Comparison of ENCODE assay signal across 5 worm cellular contexts in the genomic region with DNA sequence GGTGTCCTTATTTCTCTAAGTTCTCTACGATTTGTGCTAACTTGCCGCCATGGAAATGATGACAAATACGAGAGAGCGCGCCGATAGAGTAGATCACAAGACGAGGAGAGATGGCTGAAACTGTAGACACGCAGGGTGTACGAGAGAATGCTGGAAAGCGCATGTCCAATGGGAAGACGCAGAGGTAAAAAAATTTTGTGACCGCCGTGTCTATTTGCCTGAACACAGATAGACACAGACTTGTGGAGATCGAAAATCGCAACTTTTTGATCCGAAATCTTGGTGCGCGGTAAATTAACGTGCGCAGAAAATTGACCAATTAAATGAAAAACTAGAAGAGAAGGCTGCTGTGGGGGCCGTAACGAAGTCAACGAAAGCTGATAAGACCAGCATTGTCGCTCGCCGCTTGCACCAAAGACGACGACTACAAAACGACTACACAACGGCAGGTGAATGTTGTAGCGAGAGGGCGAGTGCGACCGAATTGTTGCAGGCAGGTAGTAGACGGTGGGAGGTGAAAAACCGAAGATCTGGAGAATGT.
A peak's percentile ranks its signal among the peaks of the same experiment; 100 is the strongest.
TF ChIP-seq lines count a peak whose summit lies in the region.

No protein-coding gene starts in this region.

TF ChIP-seq in whole organism, L1 larva, 84 proteins besides CTCF, POLR2A, EP300 and RAD21 (continued from another document and continues in another):
- TF ChIP-seq egl-27 (tag; optimal IDR thresholded peaks at IDR 0.05; lab: Kevin White, UChicago): peak in 1 of 2 experiments; percentile 79
- TF ChIP-seq nhr-77 (tag; optimal IDR thresholded peaks at IDR 0.05; lab: Kevin White, UChicago): peak; percentile 92
- TF ChIP-seq snpc-4 (tag; optimal IDR thresholded peaks at IDR 0.05; lab: Kevin White, UChicago): peak; percentile 54
- TF ChIP-seq aha-1 (tag; optimal IDR thresholded peaks at IDR 0.05; lab: Kevin White, UChicago): peak; percentile 53
- peak; percentile 50 for TF ChIP-seq mep-1 (tag; optimal IDR thresholded peaks at IDR 0.05; lab: Kevin White, UChicago)
- TF ChIP-seq jun-1 (tag; optimal IDR thresholded peaks at IDR 0.05; lab: Kevin White, UChicago): peak; percentile 78
- TF ChIP-seq lin-15B (tag; optimal IDR thresholded peaks at IDR 0.05; lab: Kevin White, UChicago): no peak
- TF ChIP-seq fkh-8 (tag; optimal IDR thresholded peaks at IDR 0.05; lab: Kevin White, UChicago): peak; percentile 83
- TF ChIP-seq ama-1 (optimal IDR thresholded peaks at IDR 0.05; lab: Kevin White, UChicago): no peak
- peak; percentile 47 for TF ChIP-seq lir-3 (tag; optimal IDR thresholded peaks at IDR 0.05; lab: Kevin White, UChicago; ENCODE audit: poor library complexity)
- peak; percentile 18 for TF ChIP-seq sup-37 (GFP tag; optimal IDR thresholded peaks at IDR 0.05; lab: Kevin White, UChicago)
- TF ChIP-seq C16A3.4 (tag; optimal IDR thresholded peaks at IDR 0.05; lab: Kevin White, UChicago): peak; percentile 60
- TF ChIP-seq dsc-1 (tag; optimal IDR thresholded peaks at IDR 0.05; lab: Kevin White, UChicago): peak; percentile 44
- TF ChIP-seq ets-5 (GFP tag; IDR thresholded peaks at IDR 0.05; lab: Robert Waterston, UW): no peak
- TF ChIP-seq C04F5.9 (tag; optimal IDR thresholded peaks at IDR 0.05; lab: Kevin White, UChicago): peak; percentile 16
- no peak for TF ChIP-seq sptf-1 (tag; optimal IDR thresholded peaks at IDR 0.05; lab: Kevin White, UChicago)
- TF ChIP-seq aly-2 (tag; optimal IDR thresholded peaks at IDR 0.05; lab: Kevin White, UChicago): no peak
- TF ChIP-seq lin-13 (GFP tag; optimal IDR thresholded peaks at IDR 0.05; lab: Kevin White, UChicago): peak; percentile 70
- peak; percentile 48 for TF ChIP-seq fos-1 (tag; optimal IDR thresholded peaks at IDR 0.05; lab: Kevin White, UChicago)
- peak; percentile 6 for TF ChIP-seq nhr-28 (tag; optimal IDR thresholded peaks at IDR 0.05; lab: Kevin White, UChicago)
- TF ChIP-seq fkh-4 (tag; optimal IDR thresholded peaks at IDR 0.05; lab: Kevin White, UChicago; ENCODE audit: borderline replicate concordance): no peak
- peak; percentile 71 for TF ChIP-seq xbp-1 (tag; optimal IDR thresholded peaks at IDR 0.05; lab: Kevin White, UChicago)
- no peak for TF ChIP-seq ceh-90 (tag; optimal IDR thresholded peaks at IDR 0.05; lab: Kevin White, UChicago)
- TF ChIP-seq rnt-1 (tag; optimal IDR thresholded peaks at IDR 0.05; lab: Kevin White, UChicago): peak; percentile 71
- TF ChIP-seq blmp-1 (tag; optimal IDR thresholded peaks at IDR 0.05; lab: Kevin White, UChicago): peak; percentile 83

TF ChIP-seq in whole organism, L2 larva, 48 proteins besides CTCF, POLR2A, EP300 and RAD21 (continued from another document):
- TF ChIP-seq sem-4 (tag; optimal IDR thresholded peaks at IDR 0.05; lab: Kevin White, UChicago) (peak; percentile 78), ceh-16 (tag; optimal IDR thresholded peaks at IDR 0.05; lab: Kevin White, UChicago) (no peak), lin-39 (tag; optimal IDR thresholded peaks at IDR 0.05; lab: Kevin White, UChicago) (no peak), skn-1 (tag; optimal IDR thresholded peaks at IDR 0.05; lab: Kevin White, UChicago) (peak; percentile 100), lin-13 (GFP tag; optimal IDR thresholded peaks at IDR 0.05; lab: Kevin White, UChicago) (peak; percentile 66), C34F6.9 (tag; optimal IDR thresholded peaks at IDR 0.05; lab: Kevin White, UChicago) (peak; percentile 76), ztf-11 (tag; optimal IDR thresholded peaks at IDR 0.05; lab: Kevin White, UChicago) (no peak), sma-9 (GFP tag; optimal IDR thresholded peaks at IDR 0.05; lab: Kevin White, UChicago) (peak; percentile 92), sma-9 (tag; optimal IDR thresholded peaks at IDR 0.05; lab: Kevin White, UChicago) (peak; percentile 70), ztf-1 (GFP tag; conservative IDR thresholded peaks at IDR 0.05; lab: Robert Waterston, UW) (no peak), elt-3 (tag; optimal IDR thresholded peaks at IDR 0.05; lab: Kevin White, UChicago) (no peak), nhr-21 (tag; optimal IDR thresholded peaks at IDR 0.05; lab: Kevin White, UChicago) (peak; percentile 94), R02D3.7 (tag; optimal IDR thresholded peaks at IDR 0.05; lab: Kevin White, UChicago) (no peak), nhr-23 (tag; optimal IDR thresholded peaks at IDR 0.05; lab: Kevin White, UChicago) (no peak), elt-1 (tag; optimal IDR thresholded peaks at IDR 0.05; lab: Kevin White, UChicago) (no peak), ama-1 (optimal IDR thresholded peaks at IDR 0.05; lab: Kevin White, UChicago) (no peak), lsy-2 (tag; optimal IDR thresholded peaks at IDR 0.05; lab: Kevin White, UChicago) (peak; percentile 30 to 74), nhr-25 (tag; optimal IDR thresholded peaks at IDR 0.05; lab: Kevin White, UChicago) (peak; percentile 89), aly-2 (tag; optimal IDR thresholded peaks at IDR 0.05; lab: Kevin White, UChicago) (no peak), alr-1 (tag; optimal IDR thresholded peaks at IDR 0.05; lab: Kevin White, UChicago) (no peak)

TF ChIP-seq in whole organism, L4 larva, 104 proteins besides CTCF, POLR2A, EP300 and RAD21 (continued from another document and continues in another):
- TF ChIP-seq unc-39 (tag; optimal IDR thresholded peaks at IDR 0.05; lab: Kevin White, UChicago) (no peak), fkh-10 (GFP tag; optimal IDR thresholded peaks at IDR 0.05; lab: Kevin White, UChicago) (no peak), zag-1 (tag; optimal IDR thresholded peaks at IDR 0.05; lab: Kevin White, UChicago) (no peak), Y5F2A.4 (GFP tag; optimal IDR thresholded peaks at IDR 0.05; lab: Kevin White, UChicago) (no peak), duxl-1 (tag; optimal IDR thresholded peaks at IDR 0.05; lab: Kevin White, UChicago; ENCODE audit: poor library complexity) (peak; percentile 31), mdt-29 (GFP tag; IDR thresholded peaks at IDR 0.05; lab: Robert Waterston, UW) (no peak), fos-1 (tag; optimal IDR thresholded peaks at IDR 0.05; lab: Kevin White, UChicago) (no peak), nhr-237 (tag; optimal IDR thresholded peaks at IDR 0.05; lab: Kevin White, UChicago) (no peak), php-3 (GFP tag; IDR thresholded peaks at IDR 0.05; lab: Robert Waterston, UW) (no peak), ceh-82 (tag; optimal IDR thresholded peaks at IDR 0.05; lab: Kevin White, UChicago) (no peak), aly-2 (tag; optimal IDR thresholded peaks at IDR 0.05; lab: Kevin White, UChicago) (no peak), rbr-2 (tag; optimal IDR thresholded peaks at IDR 0.05; lab: Kevin White, UChicago) (peak; percentile 42), skn-1 (tag; optimal IDR thresholded peaks at IDR 0.05; lab: Kevin White, UChicago) (no peak), zfp-2 (tag; optimal IDR thresholded peaks at IDR 0.05; lab: Kevin White, UChicago) (no peak), lsy-2 (tag; optimal IDR thresholded peaks at IDR 0.05; lab: Kevin White, UChicago) (peak; percentile 5 to 58), dpl-1 (GFP tag; optimal IDR thresholded peaks at IDR 0.05; lab: Kevin White, UChicago) (peak; percentile 60), dmd-8 (GFP tag; IDR thresholded peaks at IDR 0.05; lab: Robert Waterston, UW) (no peak), zip-2 (tag; optimal IDR thresholded peaks at IDR 0.05; lab: Kevin White, UChicago) (no peak), F26F4.8 (GFP tag; conservative IDR thresholded peaks at IDR 0.05; lab: Robert Waterston, UW) (no peak), nhr-25 (tag; optimal IDR thresholded peaks at IDR 0.05; lab: Kevin White, UChicago; ENCODE audit: borderline replicate concordance, insufficient read depth) (peak; percentile 74), F37D6.2 (tag; optimal IDR thresholded peaks at IDR 0.05; lab: Kevin White, UChicago) (no peak), nhr-76 (tag; optimal IDR thresholded peaks at IDR 0.05; lab: Kevin White, UChicago) (peak; percentile 1), T20F7.1 (GFP tag; optimal IDR thresholded peaks at IDR 0.05; lab: Kevin White, UChicago) (peak; percentile 49), lin-13 (GFP tag; optimal IDR thresholded peaks at IDR 0.05; lab: Kevin White, UChicago) (peak; percentile 62), tag-97 (GFP tag; IDR thresholded peaks at IDR 0.05; lab: Robert Waterston, UW) (no peak), attf-4 (tag; optimal IDR thresholded peaks at IDR 0.05; lab: Kevin White, UChicago) (no peak), ceh-62 (tag; optimal IDR thresholded peaks at IDR 0.05; lab: Kevin White, UChicago) (no peak), egl-27 (tag; optimal IDR thresholded peaks at IDR 0.05; lab: Kevin White, UChicago) (no peak), pha-4 (GFP tag; IDR thresholded peaks at IDR 0.05; lab: Robert Waterston, UW) (peak; percentile 55), pha-4 (tag; optimal IDR thresholded peaks at IDR 0.05; lab: Kevin White, UChicago) (no peak)

TF ChIP-seq in whole organism, late embryonic, 69 proteins besides CTCF, POLR2A, EP300 and RAD21 (continued from another document and continues in another):
- no peak for TF ChIP-seq ceh-22 (tag; optimal IDR thresholded peaks at IDR 0.05; lab: Kevin White, UChicago)
- peak; percentile 10 for TF ChIP-seq ceh-14 (tag; optimal IDR thresholded peaks at IDR 0.05; lab: Kevin White, UChicago)
- no peak for TF ChIP-seq hlh-15 (tag; optimal IDR thresholded peaks at IDR 0.05; lab: Kevin White, UChicago)
- TF ChIP-seq ceh-6 (GFP tag; optimal IDR thresholded peaks at IDR 0.05; lab: Kevin White, UChicago): no peak
- no peak for TF ChIP-seq nhr-11 (tag; optimal IDR thresholded peaks at IDR 0.05; lab: Kevin White, UChicago)
- TF ChIP-seq che-1 (tag; optimal IDR thresholded peaks at IDR 0.05; lab: Kevin White, UChicago): no peak
- TF ChIP-seq lin-11 (tag; optimal IDR thresholded peaks at IDR 0.05; lab: Kevin White, UChicago): no peak
- no peak for TF ChIP-seq pros-1 (tag; optimal IDR thresholded peaks at IDR 0.05; lab: Kevin White, UChicago)
- peak; percentile 34 for TF ChIP-seq ztf-16 (tag; optimal IDR thresholded peaks at IDR 0.05; lab: Kevin White, UChicago)
- TF ChIP-seq unc-86 (tag; optimal IDR thresholded peaks at IDR 0.05; lab: Kevin White, UChicago): no peak
- no peak for TF ChIP-seq lim-6 (tag; optimal IDR thresholded peaks at IDR 0.05; lab: Kevin White, UChicago)
- no peak for TF ChIP-seq C38D4.7 (GFP tag; optimal IDR thresholded peaks at IDR 0.05; lab: Kevin White, UChicago)
- TF ChIP-seq ceh-24 (tag; optimal IDR thresholded peaks at IDR 0.05; lab: Kevin White, UChicago): no peak
- TF ChIP-seq T23F11.4 (GFP tag; optimal IDR thresholded peaks at IDR 0.05; lab: Kevin White, UChicago): no peak
- no peak for TF ChIP-seq pag-3 (tag; optimal IDR thresholded peaks at IDR 0.05; lab: Kevin White, UChicago; ENCODE audit: borderline replicate concordance)
- peak; percentile 49 for TF ChIP-seq rnt-1 (tag; optimal IDR thresholded peaks at IDR 0.05; lab: Kevin White, UChicago)
- TF ChIP-seq gmeb-2 (tag; optimal IDR thresholded peaks at IDR 0.05; lab: Kevin White, UChicago): no peak
- TF ChIP-seq K02D7.2 (tag; optimal IDR thresholded peaks at IDR 0.05; lab: Kevin White, UChicago): no peak
- TF ChIP-seq fkh-10 (GFP tag; optimal IDR thresholded peaks at IDR 0.05; lab: Kevin White, UChicago): no peak
- no peak for TF ChIP-seq ceh-48 (tag; optimal IDR thresholded peaks at IDR 0.05; lab: Kevin White, UChicago)
- TF ChIP-seq ama-1 (optimal IDR thresholded peaks at IDR 0.05; lab: Kevin White, UChicago): no peak
- TF ChIP-seq madf-2 (tag; optimal IDR thresholded peaks at IDR 0.05; lab: Kevin White, UChicago): no peak
- TF ChIP-seq elt-2 (tag; optimal IDR thresholded peaks at IDR 0.05; lab: Kevin White, UChicago): peak; percentile 64
- no peak for TF ChIP-seq zip-5 (tag; optimal IDR thresholded peaks at IDR 0.05; lab: Kevin White, UChicago)
- TF ChIP-seq ceh-34 (tag; optimal IDR thresholded peaks at IDR 0.05; lab: Kevin White, UChicago): peak; percentile 43
- TF ChIP-seq ahr-1 (tag; optimal IDR thresholded peaks at IDR 0.05; lab: Kevin White, UChicago): no peak
- TF ChIP-seq ceh-19 (GFP tag; optimal IDR thresholded peaks at IDR 0.05; lab: Kevin White, UChicago): peak; percentile 6
- TF ChIP-seq odd-2 (tag; optimal IDR thresholded peaks at IDR 0.05; lab: Kevin White, UChicago): no peak
- TF ChIP-seq pha-4 (tag; optimal IDR thresholded peaks at IDR 0.05; lab: Kevin White, UChicago): no peak
- peak; percentile 50 for TF ChIP-seq tbx-2 (tag; optimal IDR thresholded peaks at IDR 0.05; lab: Kevin White, UChicago)
- TF ChIP-seq ceh-9 (tag; optimal IDR thresholded peaks at IDR 0.05; lab: Kevin White, UChicago): no peak
- no peak for TF ChIP-seq ceh-2 (tag; optimal IDR thresholded peaks at IDR 0.05; lab: Kevin White, UChicago)
- peak; percentile 35 for TF ChIP-seq ceh-31 (tag; optimal IDR thresholded peaks at IDR 0.05; lab: Kevin White, UChicago)

TF ChIP-seq in whole organism, young adult, 124 proteins besides CTCF, POLR2A, EP300 and RAD21 (continued from another document and continues in another):
- no peak for TF ChIP-seq rcor-1 (GFP tag; IDR thresholded peaks at IDR 0.05; lab: Robert Waterston, UW)
- TF ChIP-seq Y67H2A.10 (GFP tag; conservative IDR thresholded peaks at IDR 0.05; lab: Robert Waterston, UW): no peak
- TF ChIP-seq xnd-1 (tag; optimal IDR thresholded peaks at IDR 0.05; lab: Kevin White, UChicago): peak; percentile 57
- TF ChIP-seq aptf-3 (GFP tag; IDR thresholded peaks at IDR 0.05; lab: Robert Waterston, UW): no peak
- no peak for TF ChIP-seq dpff-1 (tag; optimal IDR thresholded peaks at IDR 0.05; lab: Kevin White, UChicago)
- TF ChIP-seq hlh-12 (tag; optimal IDR thresholded peaks at IDR 0.05; lab: Kevin White, UChicago): no peak
- TF ChIP-seq zfh-2 (GFP tag; conservative IDR thresholded peaks at IDR 0.05; lab: Robert Waterston, UW): peak; percentile 80; the same call in 1 of the 2 replicates
- TF ChIP-seq nhr-80 (tag; optimal IDR thresholded peaks at IDR 0.05; lab: Kevin White, UChicago): no peak
- TF ChIP-seq Y53F4B.3 (GFP tag; IDR thresholded peaks at IDR 0.05; lab: Robert Waterston, UW): no peak
- peak; percentile 57 for TF ChIP-seq ztf-26 (tag; optimal IDR thresholded peaks at IDR 0.05; lab: Kevin White, UChicago)
- no peak for TF ChIP-seq ztf-3 (GFP tag; optimal IDR thresholded peaks at IDR 0.05; lab: Kevin White, UChicago)
- TF ChIP-seq F39B2.1 (GFP tag; IDR thresholded peaks at IDR 0.05; lab: Robert Waterston, UW): no peak
- 0 out of 2 replicates have a peak, but pooled peaks have one; percentile 26 for TF ChIP-seq ceh-91 (GFP tag; IDR thresholded peaks at IDR 0.05; lab: Robert Waterston, UW)
- no peak for TF ChIP-seq lir-1 (GFP tag; conservative IDR thresholded peaks at IDR 0.05; lab: Robert Waterston, UW)
- TF ChIP-seq lin-54 (GFP tag; optimal IDR thresholded peaks at IDR 0.05; lab: Kevin White, UChicago): peak; percentile 48
- no peak for TF ChIP-seq F23B12.7 (tag; optimal IDR thresholded peaks at IDR 0.05; lab: Kevin White, UChicago; ENCODE audit: insufficient read depth)
- TF ChIP-seq nfya-1 (tag; optimal IDR thresholded peaks at IDR 0.05; lab: Kevin White, UChicago; ENCODE audit: borderline replicate concordance, insufficient read depth): no peak
- no peak for TF ChIP-seq madf-3 (GFP tag; IDR thresholded peaks at IDR 0.05; lab: Robert Waterston, UW)
- TF ChIP-seq let-607 (tag; optimal IDR thresholded peaks at IDR 0.05; lab: Kevin White, UChicago): no peak
- no peak for TF ChIP-seq tbx-9 (tag; optimal IDR thresholded peaks at IDR 0.05; lab: Kevin White, UChicago; ENCODE audit: borderline replicate concordance)
- TF ChIP-seq T26A5.8 (tag; optimal IDR thresholded peaks at IDR 0.05; lab: Kevin White, UChicago): no peak
- no peak for TF ChIP-seq D2030.7 (GFP tag; IDR thresholded peaks at IDR 0.05; lab: Robert Waterston, UW)
- TF ChIP-seq F57A8.1 (GFP tag; optimal IDR thresholded peaks at IDR 0.05; lab: Kevin White, UChicago): no peak
- TF ChIP-seq ceh-40 (GFP tag; IDR thresholded peaks at IDR 0.05; lab: Robert Waterston, UW): no peak
- TF ChIP-seq bed-2 (GFP tag; IDR thresholded peaks at IDR 0.05; lab: Robert Waterston, UW): no peak
- TF ChIP-seq somi-1 (GFP tag; optimal IDR thresholded peaks at IDR 0.05; lab: Kevin White, UChicago): peak; percentile 56
- TF ChIP-seq hmg-1.2 (GFP tag; IDR thresholded peaks at IDR 0.05; lab: Robert Waterston, UW): peak; percentile 90
- peak; percentile 56; the same call in 1 of the 2 replicates for TF ChIP-seq ekl-4 (GFP tag; IDR thresholded peaks at IDR 0.05; lab: Robert Waterston, UW)
- no peak for TF ChIP-seq mxl-1 (tag; optimal IDR thresholded peaks at IDR 0.05; lab: Kevin White, UChicago)
- no peak for TF ChIP-seq cebp-2 (GFP tag; IDR thresholded peaks at IDR 0.05; lab: Robert Waterston, UW)
- TF ChIP-seq fkh-3 (tag; optimal IDR thresholded peaks at IDR 0.05; lab: Kevin White, UChicago): no peak
- no peak for TF ChIP-seq pha-4 (tag; optimal IDR thresholded peaks at IDR 0.05; lab: Kevin White, UChicago)
- TF ChIP-seq F52B5.7 (tag; optimal IDR thresholded peaks at IDR 0.05; lab: Kevin White, UChicago): no peak
- peak; percentile 51 for TF ChIP-seq madf-10 (tag; optimal IDR thresholded peaks at IDR 0.05; lab: Kevin White, UChicago)
- no peak for TF ChIP-seq snpc-1.3 (tag; optimal IDR thresholded peaks at IDR 0.05; lab: Kevin White, UChicago; ENCODE audit: insufficient read depth)
